Worm (Caenorhabditis elegans) whole organism, L1 larva: Measurements from ENCODE around the gene C35A5.6.

Experiments
- blmp-1 ChIP-seq: fragments of 150-350 bp; optimal IDR thresholded peaks from 2 replicates; lab custom pipeline; 2014; ENCODE audit warnings: missing biosample characterization, missing genetic modification characterization
- ceh-63 ChIP-seq: fragments of 200-800 bp; sonication (Bioruptor generic); optimal IDR thresholded peaks from 2 replicates; lab custom pipeline; 2018; ENCODE audit warnings: mild to moderate bottlenecking, missing genetic modification characterization, missing compliant biosample characterization
- efl-1 ChIP-seq, 4 experiments: fragments of 150-350 bp; optimal IDR thresholded peaks in 3 of 4; peaks in 1 of 4; 1 replicate in 1 of 4; 2 replicates in 3 of 4; lab custom pipeline; 2014; ENCODE audit warnings: missing biosample characterization in 2 of 4, missing genetic modification characterization in 2 of 4, missing genetic modification reagents in 2 of 4
- elt-2 ChIP-seq: sonication (generic microtip); optimal IDR thresholded peaks from 2 replicates; lab custom pipeline; 2016; ENCODE audit warnings: missing genetic modification characterization, mild to moderate bottlenecking, inconsistent platforms, missing compliant biosample characterization, missing genetic modification reagents
- elt-3 ChIP-seq, 6 experiments: fragments of 150-350 bp in 1 of 6; sonication (generic microtip); optimal IDR thresholded peaks; 2 replicates each; lab custom pipeline; 2017 to 2018; ENCODE audit warnings: missing biosample characterization in 6 of 6, missing genetic modification characterization in 6 of 6, inconsistent platforms in 1 of 6
- fkh-8 ChIP-seq: sonication (generic microtip); optimal IDR thresholded peaks from 2 replicates; lab custom pipeline; 2016; ENCODE audit warnings: mild to moderate bottlenecking, missing genetic modification characterization, missing compliant biosample characterization
- grh-1 ChIP-seq: fragments of 200-800 bp; sonication (Bioruptor generic); IDR thresholded peaks from 2 replicates; pipeline ENCODE4 v1.3.6; 2022; ENCODE audit warnings: missing genetic modification reagents, missing genetic modification characterization, missing compliant biosample characterization
- irx-1 ChIP-seq: sonication (generic microtip); optimal IDR thresholded peaks from 2 replicates; lab custom pipeline; 2016; ENCODE audit warnings: missing genetic modification characterization, missing compliant biosample characterization
- lin-14 ChIP-seq: fragments of 200-800 bp; sonication (Bioruptor generic); optimal IDR thresholded peaks from 2 replicates; lab custom pipeline; 2018; ENCODE audit warnings: mild to moderate bottlenecking, missing genetic modification characterization, moderate library complexity, missing compliant biosample characterization
- lin-15B ChIP-seq: fragments of 150-350 bp; sonication (generic microtip); optimal IDR thresholded peaks from 3 replicates; lab custom pipeline; 2014; ENCODE audit warnings: missing biosample characterization, missing genetic modification characterization
- mab-9 ChIP-seq: fragments of 200-800 bp; sonication (Bioruptor generic); IDR thresholded peaks from 2 replicates; pipeline ENCODE4 v1.3.6; 2022; ENCODE audit warnings: missing genetic modification reagents, missing genetic modification characterization, missing compliant biosample characterization
- nhr-11 ChIP-seq: fragments of 150-350 bp; optimal IDR thresholded peaks from 2 replicates; lab custom pipeline; 2014; ENCODE audit warnings: missing biosample characterization, missing genetic modification characterization
- nhr-20 ChIP-seq: sonication (generic microtip); optimal IDR thresholded peaks from 2 replicates; lab custom pipeline; 2016; ENCODE audit warnings: mild to moderate bottlenecking, missing genetic modification characterization, missing compliant biosample characterization
- nhr-77 ChIP-seq: fragments of 150-350 bp; optimal IDR thresholded peaks from 2 replicates; lab custom pipeline; 2014; ENCODE audit warnings: missing biosample characterization, missing genetic modification characterization
- nhr-84 ChIP-seq: sonication (generic microtip); optimal IDR thresholded peaks from 2 replicates; lab custom pipeline; 2017; ENCODE audit warnings: missing biosample characterization, missing genetic modification characterization
- pqm-1 ChIP-seq: sonication (generic microtip); optimal IDR thresholded peaks from 3 replicates; lab custom pipeline; 2017; ENCODE audit warnings: missing biosample characterization, missing genetic modification characterization
- rnt-1 ChIP-seq: sonication (generic microtip); optimal IDR thresholded peaks from 2 replicates; lab custom pipeline; 2016; ENCODE audit warnings: mild to moderate bottlenecking, missing genetic modification characterization, moderate library complexity, missing compliant biosample characterization
- snpc-4 ChIP-seq: fragments of 150-350 bp; optimal IDR thresholded peaks from 2 replicates; lab custom pipeline; 2014; ENCODE audit warnings: missing biosample characterization, missing genetic modification characterization
- sup-37 ChIP-seq: fragments of 200-800 bp; sonication (Bioruptor generic); optimal IDR thresholded peaks from 2 replicates; lab custom pipeline; 2018; ENCODE audit warnings: mild to moderate bottlenecking, missing genetic modification characterization, missing compliant biosample characterization
- unc-62 ChIP-seq: fragments of 150-350 bp; optimal IDR thresholded peaks from 2 replicates; lab custom pipeline; 2014; ENCODE audit warnings: missing biosample characterization, missing genetic modification reagents, missing genetic modification characterization
- xbp-1 ChIP-seq: sonication (generic microtip); optimal IDR thresholded peaks from 2 replicates; lab custom pipeline; 2016; ENCODE audit warnings: missing genetic modification characterization, missing compliant biosample characterization

Gene C35A5.6

DNA sequence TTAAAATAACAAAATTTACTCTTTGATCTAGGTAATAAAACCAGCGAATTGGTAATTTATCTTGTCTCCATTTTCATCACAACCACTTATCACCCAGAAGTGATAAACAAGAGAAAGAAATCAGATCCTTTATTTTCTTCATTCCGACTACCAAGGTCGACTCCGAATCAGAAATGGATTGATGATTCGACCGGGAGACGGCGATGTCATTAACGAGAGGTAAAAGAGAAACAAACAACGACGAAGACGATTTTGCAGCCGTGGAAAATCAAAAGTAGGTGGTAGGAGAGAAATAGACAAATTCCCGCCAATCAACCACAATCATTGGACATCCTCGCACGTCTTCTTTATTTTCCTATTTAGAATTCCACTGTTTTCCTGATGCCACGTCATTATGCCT is 48.2 kb downstream of the C35A5.6 start (continued):
- TF ChIP-seq nhr-84 (tag; lab: Kevin White, UChicago): no peak
- TF ChIP-seq fkh-8 (tag; lab: Kevin White, UChicago): no peak
- no peak for TF ChIP-seq efl-1 (optimal IDR thresholded peaks at IDR 0.05; lab: Kevin White, UChicago)
- TF ChIP-seq efl-1 (GFP tag; optimal IDR thresholded peaks at IDR 0.05 in 1 of 2; lab: Kevin White, UChicago): peak in 1 of 2 experiments; percentile 67
- TF ChIP-seq elt-2: no peak
- TF ChIP-seq ceh-63 (GFP tag; lab: Kevin White, UChicago): no peak
- TF ChIP-seq unc-62 (GFP tag; lab: Kevin White, UChicago): no peak
- no peak for TF ChIP-seq xbp-1 (tag; lab: Kevin White, UChicago)
- no peak for TF ChIP-seq sup-37 (GFP tag; lab: Kevin White, UChicago)
- peak; percentile 48 for TF ChIP-seq nhr-20 (tag; lab: Kevin White, UChicago)

DNA sequence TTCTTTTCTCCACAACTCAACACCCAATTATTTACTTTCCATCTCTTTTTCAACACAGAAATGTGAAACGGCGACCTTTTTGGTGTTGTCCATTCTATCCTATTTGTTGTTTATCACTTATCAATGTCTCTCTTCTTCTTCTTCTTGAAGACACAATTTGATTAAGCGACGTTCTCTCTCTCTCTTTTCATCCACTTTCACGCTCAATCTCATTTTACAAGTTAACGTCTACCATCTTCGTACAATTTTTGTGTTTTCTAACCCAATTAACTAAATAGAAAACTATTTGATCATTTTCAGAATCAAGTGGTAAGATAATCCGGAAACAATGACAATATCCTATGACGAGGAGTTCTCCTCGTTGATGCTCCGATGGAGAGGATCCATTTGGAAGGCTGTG is 48.7 kb downstream of the C35A5.6 start, which contains the start of gene best-14:
best-14 (plus strand) TSS at position 301 of the 400 bp plus-strand sequence.
- TF ChIP-seq mab-9 (GFP tag; lab: Robert Waterston, UW) (no peak), rnt-1 (no peak), blmp-1 (tag; lab: Kevin White, UChicago) (peak; percentile 64), fkh-8 (tag; lab: Kevin White, UChicago) (no peak), nhr-77 (tag; lab: Kevin White, UChicago) (no peak), lin-15B (tag; lab: Kevin White, UChicago) (no peak), nhr-11 (tag; lab: Kevin White, UChicago) (no peak), grh-1 (no peak), pqm-1 (tag; lab: Kevin White, UChicago) (no peak), irx-1 (tag; lab: Kevin White, UChicago) (no peak), elt-3 (tag; optimal IDR thresholded peaks at IDR 0.05; lab: Kevin White, UChicago) (no peak), snpc-4 (tag; lab: Kevin White, UChicago) (no peak), lin-14 (peak; percentile 10)
